Fruit fly (Drosophila melanogaster) whole organism, pupa: ENCODE measurements around the gene Sgs5bis.

ENCODE experiments used
- Ets98B ChIP-seq: fragments of 200-800 bp; sonication (Bioruptor generic); IDR thresholded peaks from 2 replicates; pipeline ENCODE4 v1.3.6; 2022; ENCODE audit warnings: missing biosample characterization, missing genetic modification characterization
- gl ChIP-seq: fragments of 200-800 bp; sonication (Bioruptor generic); optimal IDR thresholded peaks from 2 replicates; lab custom pipeline; 2018; ENCODE audit warnings: missing biosample characterization, mild to moderate bottlenecking, missing genetic modification characterization

dm6 chr3R:17605872-17606271 lies 11.7 kb downstream of the Sgs5bis start, which contains the start of gene sll:
- no peak for TF ChIP-seq gl
- no peak for TF ChIP-seq Ets98B (GFP tag; lab: Robert Waterston, UW)
